Worm (Caenorhabditis elegans) whole organism, L1 larva: Measurements from ENCODE around the gene ceh-13.
A peak's percentile ranks its signal among the peaks of the same experiment; 100 is the strongest.

ENCODE experiments used
- C04F5.9 ChIP-seq: sonication (generic microtip); optimal IDR thresholded peaks from 2 replicates; lab custom pipeline; 2016; ENCODE audit warnings: missing genetic modification characterization, missing compliant biosample characterization
- aly-2 ChIP-seq: fragments of 150-350 bp; optimal IDR thresholded peaks from 2 replicates; lab custom pipeline; 2014; ENCODE audit warnings: missing biosample characterization, missing genetic modification characterization
- ceh-63 ChIP-seq: fragments of 200-800 bp; sonication (Bioruptor generic); optimal IDR thresholded peaks from 2 replicates; lab custom pipeline; 2018; ENCODE audit warnings: mild to moderate bottlenecking, missing genetic modification characterization, missing compliant biosample characterization
- ceh-88 ChIP-seq: fragments of 200-800 bp; sonication (Bioruptor generic); IDR thresholded peaks from 2 replicates; pipeline ENCODE4 v1.3.6; 2022; ENCODE audit warnings: missing genetic modification characterization, missing compliant biosample characterization
- ces-1 ChIP-seq: fragments of 150-350 bp; optimal IDR thresholded peaks from 2 replicates; lab custom pipeline; 2014; ENCODE audit warnings: missing biosample characterization, missing genetic modification reagents, missing genetic modification characterization
- dpl-1 ChIP-seq, 3 experiments: fragments of 150-350 bp in 2 of 3; sonication (generic microtip) in 1 of 3; optimal IDR thresholded peaks; 2 replicates each; lab custom pipeline; 2014 to 2017; ENCODE audit warnings: missing biosample characterization in 3 of 3, missing genetic modification characterization in 3 of 3, missing genetic modification reagents in 3 of 3
- efl-1 ChIP-seq, 4 experiments: fragments of 150-350 bp; optimal IDR thresholded peaks in 3 of 4; peaks in 1 of 4; 1 replicate in 1 of 4; 2 replicates in 3 of 4; lab custom pipeline; 2014; ENCODE audit warnings: missing biosample characterization in 2 of 4, missing genetic modification characterization in 2 of 4, missing genetic modification reagents in 2 of 4
- efl-3 ChIP-seq: fragments of 200-800 bp; sonication (Bioruptor generic); optimal IDR thresholded peaks from 2 replicates; lab custom pipeline; 2018; ENCODE audit warnings: mild to moderate bottlenecking, missing genetic modification characterization, missing compliant biosample characterization
- elt-3 ChIP-seq, 6 experiments: fragments of 150-350 bp in 1 of 6; sonication (generic microtip); optimal IDR thresholded peaks; 2 replicates each; lab custom pipeline; 2017 to 2018; ENCODE audit warnings: missing biosample characterization in 6 of 6, missing genetic modification characterization in 6 of 6, inconsistent platforms in 1 of 6
- fkh-10 ChIP-seq: sonication (generic microtip); optimal IDR thresholded peaks from 2 replicates; lab custom pipeline; 2017; ENCODE audit warnings: missing biosample characterization, missing genetic modification reagents, missing genetic modification characterization
- hlh-4 ChIP-seq: sonication (generic microtip); optimal IDR thresholded peaks from 2 replicates; lab custom pipeline; 2016; ENCODE audit warnings: mild to moderate bottlenecking, missing genetic modification characterization, missing compliant biosample characterization
- irx-1 ChIP-seq: sonication (generic microtip); optimal IDR thresholded peaks from 2 replicates; lab custom pipeline; 2016; ENCODE audit warnings: missing genetic modification characterization, missing compliant biosample characterization
- jun-1 ChIP-seq: fragments of 150-350 bp; optimal IDR thresholded peaks from 2 replicates; lab custom pipeline; 2014; ENCODE audit warnings: missing biosample characterization, missing genetic modification reagents, missing genetic modification characterization
- lin-13 ChIP-seq: fragments of 150-350 bp; optimal IDR thresholded peaks from 2 replicates; lab custom pipeline; 2014; ENCODE audit warnings: missing biosample characterization, missing genetic modification reagents, missing genetic modification characterization
- lin-14 ChIP-seq: fragments of 200-800 bp; sonication (Bioruptor generic); optimal IDR thresholded peaks from 2 replicates; lab custom pipeline; 2018; ENCODE audit warnings: mild to moderate bottlenecking, missing genetic modification characterization, moderate library complexity, missing compliant biosample characterization
- lin-35 ChIP-seq, 2 experiments: fragments of 150-350 bp; optimal IDR thresholded peaks; 2 replicates each; lab custom pipeline; 2014; ENCODE audit warnings: missing biosample characterization in 2 of 2, missing genetic modification characterization in 2 of 2, missing genetic modification reagents in 2 of 2
- lin-39 ChIP-seq: fragments of 150-350 bp; optimal IDR thresholded peaks from 2 replicates; lab custom pipeline; 2014; ENCODE audit warnings: missing biosample characterization, missing genetic modification reagents, missing genetic modification characterization
- lsy-2 ChIP-seq, 2 experiments: fragments of 150-350 bp; optimal IDR thresholded peaks; 2 replicates each; lab custom pipeline; 2014; ENCODE audit warnings: missing biosample characterization in 2 of 2, missing genetic modification characterization in 2 of 2
- mdl-1 ChIP-seq, 2 experiments: fragments of 150-350 bp; optimal IDR thresholded peaks; 2 replicates each; lab custom pipeline; 2014 to 2017; ENCODE audit warnings: missing biosample characterization in 2 of 2, missing genetic modification characterization in 2 of 2, inconsistent platforms in 1 of 2
- mef-2 ChIP-seq: fragments of 150-350 bp; optimal IDR thresholded peaks from 2 replicates; lab custom pipeline; 2014; ENCODE audit warnings: missing biosample characterization, missing genetic modification characterization
- nhr-237 ChIP-seq: fragments of 150-350 bp; optimal IDR thresholded peaks from 2 replicates; lab custom pipeline; 2014; ENCODE audit warnings: missing biosample characterization, missing genetic modification characterization
- nhr-28 ChIP-seq: fragments of 150-350 bp; optimal IDR thresholded peaks from 2 replicates; lab custom pipeline; 2014; ENCODE audit warnings: missing biosample characterization, missing genetic modification characterization
- nhr-71 ChIP-seq: sonication (generic microtip); optimal IDR thresholded peaks from 2 replicates; lab custom pipeline; 2016; ENCODE audit warnings: mild to moderate bottlenecking, missing genetic modification characterization, moderate library complexity, missing compliant biosample characterization
- nhr-85 ChIP-seq: sonication (generic microtip); peaks from one replicate; lab custom pipeline; 2016; ENCODE audit warnings: missing genetic modification characterization, inconsistent platforms, missing compliant biosample characterization
- pag-3 ChIP-seq: sonication (generic microtip); optimal IDR thresholded peaks from 2 replicates; lab custom pipeline; 2017; ENCODE audit warnings: missing genetic modification characterization, mild to moderate bottlenecking, missing compliant biosample characterization, antibody characterized with exemption, borderline replicate concordance; ENCODE audit not compliant: insufficient read depth
- pax-3 ChIP-seq: fragments of 200-800 bp; sonication (Bioruptor generic); optimal IDR thresholded peaks from 2 replicates; lab custom pipeline; 2018; ENCODE audit warnings: mild to moderate bottlenecking, missing genetic modification characterization, moderate library complexity, missing compliant biosample characterization
- pqm-1 ChIP-seq: sonication (generic microtip); optimal IDR thresholded peaks from 3 replicates; lab custom pipeline; 2017; ENCODE audit warnings: missing biosample characterization, missing genetic modification characterization
- snu-23 ChIP-seq: sonication (generic microtip); optimal IDR thresholded peaks from 2 replicates; lab custom pipeline; 2016; ENCODE audit warnings: missing genetic modification characterization, missing compliant biosample characterization
- sup-37 ChIP-seq: fragments of 200-800 bp; sonication (Bioruptor generic); optimal IDR thresholded peaks from 2 replicates; lab custom pipeline; 2018; ENCODE audit warnings: mild to moderate bottlenecking, missing genetic modification characterization, missing compliant biosample characterization
- tbx-2 ChIP-seq: sonication (generic microtip); optimal IDR thresholded peaks from 2 replicates; lab custom pipeline; 2016; ENCODE audit warnings: missing genetic modification characterization, missing compliant biosample characterization
- unc-30 ChIP-seq: sonication (generic microtip); optimal IDR thresholded peaks from 2 replicates; lab custom pipeline; 2017; ENCODE audit warnings: missing biosample characterization, missing genetic modification characterization
- unc-62 ChIP-seq: fragments of 150-350 bp; optimal IDR thresholded peaks from 2 replicates; lab custom pipeline; 2014; ENCODE audit warnings: missing biosample characterization, missing genetic modification reagents, missing genetic modification characterization
- xbp-1 ChIP-seq: sonication (generic microtip); optimal IDR thresholded peaks from 2 replicates; lab custom pipeline; 2016; ENCODE audit warnings: missing genetic modification characterization, missing compliant biosample characterization
- zag-1 ChIP-seq: fragments of 150-350 bp; optimal IDR thresholded peaks from 2 replicates; lab custom pipeline; 2014; ENCODE audit warnings: missing biosample characterization, missing genetic modification characterization
- ztf-11 ChIP-seq, 2 experiments: sonication (generic microtip); optimal IDR thresholded peaks; 2 replicates each; lab custom pipeline; 2016 to 2017; ENCODE audit warnings: missing genetic modification characterization in 2 of 2, missing biosample characterization in 1 of 2, missing compliant biosample characterization in 1 of 2
- ztf-4 ChIP-seq: fragments of 150-350 bp; optimal IDR thresholded peaks from 2 replicates; lab custom pipeline; 2014; ENCODE audit warnings: missing biosample characterization, missing genetic modification characterization

Gene ceh-13

DNA sequence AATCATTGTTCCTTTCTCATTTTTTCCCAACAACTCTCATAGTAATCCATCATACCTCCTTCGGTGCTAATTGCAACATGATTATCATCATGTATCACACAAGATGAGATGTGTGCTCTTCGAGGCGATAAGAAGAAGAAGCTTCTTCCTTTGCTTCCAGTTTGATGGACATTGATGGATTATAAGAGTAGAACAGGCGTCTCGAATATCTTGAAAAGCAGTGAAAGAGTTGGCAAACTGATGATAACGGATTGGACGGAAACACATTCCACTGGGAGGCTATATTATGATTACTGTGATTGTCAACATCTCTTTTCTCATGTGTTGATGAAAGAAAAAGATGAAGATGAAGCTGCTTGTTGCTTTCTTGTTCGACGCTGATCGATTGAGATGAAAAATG, 4.4 kb downstream of the ceh-13 start (continued):
- no peak for TF ChIP-seq aly-2
- TF ChIP-seq irx-1 (tag; lab: Kevin White, UChicago) = peak; percentile 29
- no peak for TF ChIP-seq nhr-85
- TF ChIP-seq dpl-1 (GFP tag; optimal IDR thresholded peaks at IDR 0.05; lab: Kevin White, UChicago) = no peak
- peak; percentile 48 for TF ChIP-seq tbx-2 (tag; lab: Kevin White, UChicago)
- TF ChIP-seq fkh-10 (GFP tag; lab: Kevin White, UChicago) = no peak
- peak; percentile 8 to 15 for TF ChIP-seq efl-1 (optimal IDR thresholded peaks at IDR 0.05; lab: Kevin White, UChicago)
- no peak for TF ChIP-seq efl-1 (GFP tag; optimal IDR thresholded peaks at IDR 0.05 in 1 of 2; lab: Kevin White, UChicago)
- TF ChIP-seq nhr-71 (tag; lab: Kevin White, UChicago) = peak; percentile 72
- no peak for TF ChIP-seq unc-30 (tag; lab: Kevin White, UChicago)
- no peak for TF ChIP-seq ztf-4 (tag; lab: Kevin White, UChicago)
- peak; percentile 45 to 60 for TF ChIP-seq lsy-2 (tag; optimal IDR thresholded peaks at IDR 0.05; lab: Kevin White, UChicago)
- TF ChIP-seq ztf-11 (tag; optimal IDR thresholded peaks at IDR 0.05; lab: Kevin White, UChicago) = no peak
- TF ChIP-seq lin-35 (GFP tag; optimal IDR thresholded peaks at IDR 0.05; lab: Kevin White, UChicago) = no peak
- no peak for TF ChIP-seq efl-3 (GFP tag; lab: Kevin White, UChicago)
- no peak for TF ChIP-seq pqm-1 (tag; lab: Kevin White, UChicago)
- no peak for TF ChIP-seq mef-2 (tag; lab: Kevin White, UChicago)
- TF ChIP-seq unc-62 (GFP tag; lab: Kevin White, UChicago) = no peak
- no peak for TF ChIP-seq nhr-237
- no peak for TF ChIP-seq sup-37 (GFP tag; lab: Kevin White, UChicago)
- no peak for TF ChIP-seq jun-1
- TF ChIP-seq lin-39 (tag; lab: Kevin White, UChicago) = peak; percentile 56
- no peak for TF ChIP-seq xbp-1 (tag; lab: Kevin White, UChicago)
- no peak for TF ChIP-seq zag-1 (tag; lab: Kevin White, UChicago)
- TF ChIP-seq C04F5.9 = no peak
- peak; percentile 18 for TF ChIP-seq snu-23

DNA sequence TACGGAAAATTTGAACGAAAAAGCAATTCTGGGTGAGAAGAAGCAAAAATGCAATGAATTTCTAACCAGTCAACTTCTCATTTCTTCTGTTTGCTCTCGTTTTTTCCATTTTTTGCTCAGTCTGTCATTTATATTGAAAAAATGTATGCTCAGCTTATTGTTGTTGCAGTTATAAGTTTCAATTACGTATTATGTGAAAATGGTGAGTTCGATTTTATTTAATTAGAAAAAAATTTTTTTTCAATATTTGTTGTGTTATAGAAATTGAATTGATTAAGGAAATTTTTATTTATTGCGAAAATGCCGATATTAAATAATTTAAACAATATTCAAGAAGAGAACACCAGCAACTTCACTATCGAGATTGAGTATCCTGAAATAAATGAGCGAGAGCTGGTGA, 6.4 kb downstream of the ceh-13 start, which contains the start of gene lgc-12:
TSS of gene lgc-12 (plus strand) at position 301 of the 400 bp plus-strand sequence.
- TF ChIP-seq hlh-4 (tag; lab: Kevin White, UChicago) = no peak
- no peak for TF ChIP-seq xbp-1 (tag; lab: Kevin White, UChicago)
- no peak for TF ChIP-seq lin-13 (GFP tag; lab: Kevin White, UChicago)
- no peak for TF ChIP-seq zag-1 (tag; lab: Kevin White, UChicago)

DNA sequence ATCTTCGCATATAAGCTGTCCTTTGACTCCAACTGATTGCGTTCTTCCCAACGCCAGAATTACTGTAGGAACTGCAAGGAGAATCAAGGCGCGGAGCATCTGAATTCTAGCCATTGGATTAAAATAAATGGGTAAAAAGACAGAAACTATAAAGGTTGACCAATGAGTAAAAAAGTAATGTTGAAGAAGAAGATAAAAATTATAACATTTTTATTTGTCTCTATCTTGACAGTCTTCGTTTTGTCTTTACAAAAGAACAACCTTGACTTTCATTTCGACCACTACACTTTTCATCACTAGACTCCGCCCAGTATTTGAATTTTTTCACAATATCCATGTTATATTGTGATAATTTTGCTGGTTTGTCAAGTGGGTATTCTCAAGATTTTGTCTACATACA, 9.8 kb downstream of the ceh-13 start, which contains the start of gene ttr-8:
TSS of gene ttr-8 (minus strand) at position 101 of the 400 bp plus-strand sequence.
- TF ChIP-seq ztf-11 (tag; optimal IDR thresholded peaks at IDR 0.05; lab: Kevin White, UChicago) = no peak
- TF ChIP-seq pag-3 (tag; lab: Kevin White, UChicago) = no peak
- no peak for TF ChIP-seq nhr-71 (tag; lab: Kevin White, UChicago)
- TF ChIP-seq pax-3 = no peak
- no peak for TF ChIP-seq aly-2
- no peak for TF ChIP-seq elt-3 (tag; optimal IDR thresholded peaks at IDR 0.05; lab: Kevin White, UChicago)
- TF ChIP-seq C04F5.9 = no peak
- TF ChIP-seq ceh-88 = no peak
- no peak for TF ChIP-seq ces-1 (GFP tag; lab: Kevin White, UChicago)
- TF ChIP-seq dpl-1 (GFP tag; optimal IDR thresholded peaks at IDR 0.05; lab: Kevin White, UChicago) = no peak
- no peak for TF ChIP-seq mdl-1 (tag; optimal IDR thresholded peaks at IDR 0.05; lab: Kevin White, UChicago)
- TF ChIP-seq ceh-63 = no peak
- TF ChIP-seq sup-37 (GFP tag; lab: Kevin White, UChicago) = no peak
- no peak for TF ChIP-seq mef-2 (tag; lab: Kevin White, UChicago)
- TF ChIP-seq hlh-4 (tag; lab: Kevin White, UChicago) = no peak

DNA sequence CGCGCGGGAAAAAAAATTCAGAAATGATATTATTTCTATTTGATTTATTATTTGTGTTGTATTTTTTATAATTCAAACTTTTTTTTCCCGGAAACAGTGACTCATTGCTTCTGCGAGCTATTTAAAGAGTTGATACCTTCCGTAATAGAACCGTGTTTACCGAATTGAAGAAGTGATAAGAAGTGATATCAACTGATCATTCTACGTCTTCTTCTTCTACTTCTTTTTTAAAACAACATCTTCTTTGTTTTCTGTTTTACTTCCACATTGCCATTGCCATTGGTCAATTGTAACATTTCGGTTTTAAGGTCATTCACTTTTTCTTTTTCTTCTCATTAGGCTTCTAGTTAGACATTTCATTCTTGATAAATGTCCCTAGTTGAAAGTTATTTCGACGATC, 10.6 kb downstream of the ceh-13 start, which contains the start of gene ttr-32:
TSS of gene ttr-32 (plus strand) at position 314 of the 400 bp plus-strand sequence.
- TF ChIP-seq nhr-28 (tag; lab: Kevin White, UChicago) (no peak), lin-14 (GFP tag; lab: Kevin White, UChicago) (peak; percentile 28), nhr-85 (peak; percentile 60), elt-3 (tag; optimal IDR thresholded peaks at IDR 0.05; lab: Kevin White, UChicago) (peak in 2 of 6 experiments; percentile 28 to 60), pag-3 (tag; lab: Kevin White, UChicago) (peak; percentile 6), nhr-237 (no peak)
